Worm (Caenorhabditis elegans) whole organism, L4 larva: ENCODE results near the gene nlp-16.

Source experiments
- ama-1 ChIP-seq: fragments of 150-350 bp; optimal IDR thresholded peaks from 2 replicates; lab custom pipeline; 2014; ENCODE audit warnings: inconsistent platforms, mixed read lengths
- daf-16 ChIP-seq, 3 experiments: sonication (generic microtip); optimal IDR thresholded peaks; 2 replicates each; lab custom pipeline; 2016 to 2017; ENCODE audit warnings: missing genetic modification characterization in 3 of 3, missing genetic modification reagents in 3 of 3, mild to moderate bottlenecking in 2 of 3, missing compliant biosample characterization in 2 of 3, missing biosample characterization in 1 of 3, moderate library complexity in 1 of 3
- egl-27 ChIP-seq: sonication (generic microtip); optimal IDR thresholded peaks from 3 replicates; lab custom pipeline; 2017; ENCODE audit warnings: missing biosample characterization, missing genetic modification reagents, missing genetic modification characterization
- lim-7 ChIP-seq: fragments of 200-800 bp; sonication (Bioruptor generic); IDR thresholded peaks from 2 replicates; pipeline ENCODE4 v1.3.6; 2022; ENCODE audit warnings: missing genetic modification characterization, missing compliant biosample characterization
- mep-1 ChIP-seq: fragments of 150-350 bp; sonication (generic microtip); optimal IDR thresholded peaks from 3 replicates; lab custom pipeline; 2014; ENCODE audit warnings: missing biosample characterization, missing genetic modification characterization
- mxl-3 ChIP-seq: fragments of 200-800 bp; sonication (Bioruptor generic); optimal IDR thresholded peaks from 2 replicates; lab custom pipeline; 2018; ENCODE audit warnings: mild to moderate bottlenecking, missing genetic modification characterization, missing compliant biosample characterization
- nhr-76 ChIP-seq: fragments of 150-350 bp; optimal IDR thresholded peaks from 2 replicates; lab custom pipeline; 2014; ENCODE audit warnings: missing biosample characterization, missing genetic modification characterization
- rbr-2 ChIP-seq: sonication (generic microtip); optimal IDR thresholded peaks from 2 replicates; lab custom pipeline; 2016; ENCODE audit warnings: missing genotype, missing genetic modification characterization, missing compliant biosample characterization
- skn-1 ChIP-seq: fragments of 150-350 bp; optimal IDR thresholded peaks from 2 replicates; lab custom pipeline; 2014; ENCODE audit warnings: missing biosample characterization, missing genetic modification characterization

- TF ChIP-seq skn-1 (no peak), rbr-2 (tag; lab: Kevin White, UChicago) (no peak), mxl-3 (GFP tag; lab: Kevin White, UChicago) (no peak), ama-1 (no peak), mep-1 (no peak), egl-27 (tag; lab: Kevin White, UChicago) (no peak), daf-16 (GFP tag; optimal IDR thresholded peaks at IDR 0.05; lab: Kevin White, UChicago) (no peak), daf-16 (tag; optimal IDR thresholded peaks at IDR 0.05; lab: Kevin White, UChicago) (peak; percentile 46), nhr-76 (tag; lab: Kevin White, UChicago) (no peak), lim-7 (GFP tag; lab: Robert Waterston, UW) (no peak)
Observed at ce11 chrIV:6227974-6228373, 31.7 kb downstream of the nlp-16 start, which contains the start of gene C49A9.1.
